Comparison of ENCODE assay signal across 4 worm cellular contexts in genomic region chrIII:7721513-7721912, ce11.
A peak's percentile ranks its signal among the peaks of the same experiment; 100 is the strongest.
TF ChIP-seq lines count a peak whose summit lies in the region.

No protein-coding gene starts in this region.

TF ChIP-seq in whole organism, L1 larva, 84 proteins besides CTCF, POLR2A, EP300 and RAD21:
- no peak for TF ChIP-seq efl-1 (optimal IDR thresholded peaks at IDR 0.05; lab: Kevin White, UChicago)
- TF ChIP-seq efl-1 (GFP tag; optimal IDR thresholded peaks at IDR 0.05 in 1 of 2; lab: Kevin White, UChicago) = peak in 1 of 2 experiments; percentile 77
- no peak for TF ChIP-seq egl-27 (tag; optimal IDR thresholded peaks at IDR 0.05; lab: Kevin White, UChicago)
- no peak for TF ChIP-seq elt-3 (tag; optimal IDR thresholded peaks at IDR 0.05; lab: Kevin White, UChicago)
- no peak for TF ChIP-seq lsy-2 (tag; optimal IDR thresholded peaks at IDR 0.05; lab: Kevin White, UChicago)
- peak; percentile 1 for TF ChIP-seq blmp-1 (tag; optimal IDR thresholded peaks at IDR 0.05; lab: Kevin White, UChicago)
- no peak for TF ChIP-seq sptf-1 (tag; optimal IDR thresholded peaks at IDR 0.05; lab: Kevin White, UChicago)
- TF ChIP-seq nhr-237 (tag; optimal IDR thresholded peaks at IDR 0.05; lab: Kevin White, UChicago) = no peak
- TF ChIP-seq swsn-7 (tag; optimal IDR thresholded peaks at IDR 0.05; lab: Kevin White, UChicago) = no peak
- TF ChIP-seq lin-14 (GFP tag; optimal IDR thresholded peaks at IDR 0.05; lab: Kevin White, UChicago) = no peak
- TF ChIP-seq ama-1 (optimal IDR thresholded peaks at IDR 0.05; lab: Kevin White, UChicago) = peak; percentile 11

TF ChIP-seq in whole organism, L3 larva, 47 proteins besides CTCF, POLR2A, EP300 and RAD21:
- TF ChIP-seq ama-1 (optimal IDR thresholded peaks at IDR 0.05; lab: Kevin White, UChicago) = peak; percentile 60
- TF ChIP-seq egl-5 (tag; optimal IDR thresholded peaks at IDR 0.05; lab: Kevin White, UChicago) = peak; percentile 20
- TF ChIP-seq mml-1 (tag; optimal IDR thresholded peaks at IDR 0.05; lab: Kevin White, UChicago) = no peak
- TF ChIP-seq lin-39 (tag; optimal IDR thresholded peaks at IDR 0.05; lab: Kevin White, UChicago) = peak; percentile 34
TF ChIP-seq in whole organism, L3 larva: peak in this region for 3.

TF ChIP-seq in whole organism, L4 larva, 104 proteins besides CTCF, POLR2A, EP300 and RAD21:
- TF ChIP-seq mes-2 (tag; optimal IDR thresholded peaks at IDR 0.05; lab: Kevin White, UChicago; ENCODE audit: poor library complexity, severe bottlenecking) (peak; percentile 3), hmg-1.1 (GFP tag; IDR thresholded peaks at IDR 0.05; lab: Robert Waterston, UW) (0 out of 2 replicates have a peak, but pooled peaks have one; percentile 9), nhr-41 (GFP tag; IDR thresholded peaks at IDR 0.05; lab: Robert Waterston, UW) (no peak), unc-62 (GFP tag; optimal IDR thresholded peaks at IDR 0.05 in 1 of 2; lab: Kevin White, UChicago) (peak in 1 of 2 experiments; percentile 87), unc-62 (tag; optimal IDR thresholded peaks at IDR 0.05; lab: Kevin White, UChicago) (no peak), ceh-62 (tag; optimal IDR thresholded peaks at IDR 0.05; lab: Kevin White, UChicago) (no peak)

TF ChIP-seq in whole organism, young adult, 124 proteins besides CTCF, POLR2A, EP300 and RAD21:
- 0 out of 2 replicates have a peak, but pooled peaks have one; percentile 19 for TF ChIP-seq K11D2.4 (GFP tag; IDR thresholded peaks at IDR 0.05; lab: Robert Waterston, UW)
- 0 out of 2 replicates have a peak, but pooled peaks have one; percentile 14 for TF ChIP-seq Y53G8AR.9 (GFP tag; conservative IDR thresholded peaks at IDR 0.05; lab: Robert Waterston, UW)
- TF ChIP-seq let-526 (GFP tag; IDR thresholded peaks at IDR 0.05; lab: Robert Waterston, UW) = no peak
- peak; percentile 3 for TF ChIP-seq ZK185.1 (tag; optimal IDR thresholded peaks at IDR 0.05; lab: Kevin White, UChicago; ENCODE audit: poor library complexity, severe bottlenecking)
